Fruit fly (Drosophila melanogaster): Measurements from ENCODE around the gene CG31546.

- TF ChIP-seq kay (GFP tag; ENCODE audit: borderline replicate concordance) (no peak), cic (GFP tag; optimal IDR thresholded peaks at IDR 0.05) (peak; percentile 76), Hr96 (GFP tag; optimal IDR thresholded peaks at IDR 0.05) (no peak), CG5204 (GFP tag; optimal IDR thresholded peaks at IDR 0.05) (no peak), CG11617 (GFP tag; optimal IDR thresholded peaks at IDR 0.05) (no peak), bab1 (GFP tag; optimal IDR thresholded peaks at IDR 0.05) (no peak), CG14711 (tag; optimal IDR thresholded peaks at IDR 0.05) (no peak), CG12768 (GFP tag; optimal IDR thresholded peaks at IDR 0.05) (peak; percentile 9), CG1620 (GFP tag; optimal IDR thresholded peaks at IDR 0.05) (no peak), pad (GFP tag; optimal IDR thresholded peaks at IDR 0.05) (peak; percentile 87), Clk (GFP tag; optimal IDR thresholded peaks at IDR 0.05) (no peak), Mnt (GFP tag; optimal IDR thresholded peaks at IDR 0.05) (no peak), CG7101 (tag; optimal IDR thresholded peaks at IDR 0.05) (no peak)
These were observed 34.6 kb upstream of the CG31546 start for dm6 chr3R:5669740-5670659.

All from whole organism, adult.